Worm (Caenorhabditis elegans): ENCODE data around the gene srbc-61.
"Not testable (repeated sequence)": the region's sequence is repeated elsewhere in the genome, so short reads cannot be mapped to it uniquely, and the experiment has no call there.

The srbc-61 gene

DNA sequence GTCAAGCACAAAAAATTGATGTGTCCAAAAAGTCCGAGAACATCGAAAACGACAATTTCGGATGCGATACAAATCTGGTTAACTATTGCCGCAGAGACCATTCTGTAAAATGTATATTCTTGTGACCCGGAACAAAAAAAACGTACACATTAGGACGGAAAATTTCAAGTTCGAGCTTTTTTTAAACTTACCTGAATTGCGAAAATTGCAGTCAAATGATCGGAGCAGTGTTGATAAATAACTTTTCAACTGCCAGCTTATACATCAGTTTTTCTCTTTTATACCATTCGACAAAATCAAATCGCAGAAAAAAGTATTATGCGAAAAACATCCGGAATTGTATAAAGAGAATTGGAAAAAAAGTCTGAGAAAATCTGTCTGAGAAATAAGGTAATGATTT, 38.3 kb upstream of the srbc-61 start, which contains the start of gene srsx-2:
srsx-2 (minus strand) TSS at position 101 of the 400 bp plus-strand sequence.
- TF ChIP-seq aly-2 (tag; optimal IDR thresholded peaks at IDR 0.05) (no peak), skn-1 (tag; optimal IDR thresholded peaks at IDR 0.05) (no peak), nhr-12 (tag; optimal IDR thresholded peaks at IDR 0.05) (no peak), fkh-10 (GFP tag; optimal IDR thresholded peaks at IDR 0.05) (no peak), pqm-1 (tag; optimal IDR thresholded peaks at IDR 0.05) (no peak), ceh-9 (tag; optimal IDR thresholded peaks at IDR 0.05) (no peak), unc-62 (GFP tag; optimal IDR thresholded peaks at IDR 0.05) (no peak), elt-2 (tag; optimal IDR thresholded peaks at IDR 0.05) (no peak), nhr-237 (tag; optimal IDR thresholded peaks at IDR 0.05) (no peak)

DNA sequence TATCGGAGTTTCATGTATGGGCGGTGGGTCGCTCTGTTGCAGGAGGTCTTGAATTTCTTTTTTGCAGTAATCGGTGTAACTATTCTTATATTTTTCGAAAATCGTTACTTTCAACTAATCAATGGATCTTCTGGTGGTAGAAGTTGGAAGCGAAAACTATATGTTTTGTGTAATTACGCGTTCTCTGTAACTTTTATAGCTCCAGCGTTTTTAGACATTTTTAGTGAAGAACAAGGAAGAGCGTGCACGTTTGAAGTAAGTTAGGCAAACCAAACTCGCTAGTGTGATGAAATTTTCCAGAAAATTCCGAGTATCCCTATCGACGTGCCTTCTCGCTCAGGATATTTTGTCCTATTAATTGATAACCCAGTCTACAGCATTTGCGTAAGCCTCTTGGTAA, 37.2 kb upstream of the srbc-61 start, which contains the start of gene srh-154:
srh-154 (plus strand) TSS at position 301 of the 400 bp plus-strand sequence.
- no peak for TF ChIP-seq egl-5 (tag; optimal IDR thresholded peaks at IDR 0.05)
- no peak for TF ChIP-seq ceh-9 (tag; optimal IDR thresholded peaks at IDR 0.05)
- no peak for TF ChIP-seq lsy-12 (tag; optimal IDR thresholded peaks at IDR 0.05)
- no peak for TF ChIP-seq snpc-4 (tag; optimal IDR thresholded peaks at IDR 0.05)
- TF ChIP-seq elt-2 (tag; optimal IDR thresholded peaks at IDR 0.05) = no peak
- TF ChIP-seq nfya-1 (tag; optimal IDR thresholded peaks at IDR 0.05; ENCODE audit: insufficient read depth) = no peak
- TF ChIP-seq lin-39 (tag; optimal IDR thresholded peaks at IDR 0.05) = no peak
- TF ChIP-seq unc-39 (tag; optimal IDR thresholded peaks at IDR 0.05) = no peak
- TF ChIP-seq nhr-12 (tag; optimal IDR thresholded peaks at IDR 0.05) = no peak
- TF ChIP-seq nhr-76 (tag; optimal IDR thresholded peaks at IDR 0.05) = no peak
- TF ChIP-seq fkh-2 (tag; optimal IDR thresholded peaks at IDR 0.05) = no peak
- TF ChIP-seq R02D3.7 (tag; optimal IDR thresholded peaks at IDR 0.05) = no peak
- TF ChIP-seq elt-1 (tag; optimal IDR thresholded peaks at IDR 0.05) = no peak
- no peak for TF ChIP-seq nhr-43 (tag; optimal IDR thresholded peaks at IDR 0.05; ENCODE audit: poor library complexity, severe bottlenecking)
- no peak for TF ChIP-seq egl-27 (tag; optimal IDR thresholded peaks at IDR 0.05)
- no peak for TF ChIP-seq nhr-11 (tag; optimal IDR thresholded peaks at IDR 0.05)
- no peak for TF ChIP-seq sea-2 (GFP tag; optimal IDR thresholded peaks at IDR 0.05)
- TF ChIP-seq daf-12 (tag; optimal IDR thresholded peaks at IDR 0.05) = no peak
- TF ChIP-seq hmg-11 (tag; optimal IDR thresholded peaks at IDR 0.05) = no peak

DNA sequence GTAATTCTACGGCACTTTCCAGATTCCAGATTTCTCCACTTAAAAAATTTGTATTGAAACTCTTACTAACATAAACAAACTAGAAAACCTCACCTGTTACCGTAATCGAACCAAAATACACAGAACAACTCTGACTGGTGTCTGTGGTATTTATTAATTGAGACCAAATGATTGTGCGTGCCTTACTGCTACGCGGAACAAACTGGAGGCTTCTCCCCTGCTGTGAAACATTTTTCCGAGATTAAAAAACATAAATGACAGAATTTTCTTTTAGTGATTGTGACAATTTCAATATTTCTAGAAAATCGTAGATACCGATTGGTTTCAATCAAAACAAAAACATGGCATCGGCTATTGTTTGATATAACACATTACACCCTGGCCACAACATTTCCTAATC, 26.8 kb upstream of the srbc-61 start:
- TF ChIP-seq lin-15B (tag; optimal IDR thresholded peaks at IDR 0.05) (no peak), egl-5 (tag; optimal IDR thresholded peaks at IDR 0.05) (no peak), elt-1 (tag; optimal IDR thresholded peaks at IDR 0.05) (no peak), lsy-12 (tag; optimal IDR thresholded peaks at IDR 0.05) (no peak), unc-62 (GFP tag; optimal IDR thresholded peaks at IDR 0.05) (no peak), ceh-28 (tag; optimal IDR thresholded peaks at IDR 0.05) (no peak), nhr-77 (tag; optimal IDR thresholded peaks at IDR 0.05) (no peak), nhr-237 (tag; optimal IDR thresholded peaks at IDR 0.05) (no peak), ztf-11 (tag; optimal IDR thresholded peaks at IDR 0.05) (no peak), ceh-16 (tag; optimal IDR thresholded peaks at IDR 0.05) (no peak), eor-1 (tag; optimal IDR thresholded peaks at IDR 0.05) (no peak), fos-1 (tag; optimal IDR thresholded peaks at IDR 0.05) (no peak), nhr-28 (tag; optimal IDR thresholded peaks at IDR 0.05) (no peak)

DNA sequence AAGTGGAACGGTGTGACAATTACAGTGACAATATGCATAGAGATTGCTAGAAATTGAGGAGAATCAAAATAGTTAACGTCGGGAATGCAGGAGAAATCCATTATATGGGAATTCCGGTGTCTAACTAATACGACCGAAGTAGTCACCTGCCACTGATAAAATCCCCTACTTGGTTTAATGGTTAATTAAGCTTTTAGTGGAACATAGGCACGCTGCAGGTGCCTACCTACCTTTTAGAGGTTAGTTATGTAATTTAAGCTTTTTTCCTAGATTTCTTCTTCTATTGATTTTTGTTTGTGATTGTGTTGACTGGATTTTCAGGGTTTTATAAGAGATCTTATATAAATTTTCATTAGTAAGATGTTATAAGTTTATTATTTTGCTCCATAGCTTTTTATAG, 20.4 kb upstream of the srbc-61 start, which contains the start of gene srh-203:
srh-203 (minus strand) TSS at position 101 of the 400 bp plus-strand sequence.
- not testable (repeated sequence) for TF ChIP-seq ama-1 (optimal IDR thresholded peaks at IDR 0.05); ztf-4 (tag; optimal IDR thresholded peaks at IDR 0.05); fkh-2 (tag; optimal IDR thresholded peaks at IDR 0.05)

DNA sequence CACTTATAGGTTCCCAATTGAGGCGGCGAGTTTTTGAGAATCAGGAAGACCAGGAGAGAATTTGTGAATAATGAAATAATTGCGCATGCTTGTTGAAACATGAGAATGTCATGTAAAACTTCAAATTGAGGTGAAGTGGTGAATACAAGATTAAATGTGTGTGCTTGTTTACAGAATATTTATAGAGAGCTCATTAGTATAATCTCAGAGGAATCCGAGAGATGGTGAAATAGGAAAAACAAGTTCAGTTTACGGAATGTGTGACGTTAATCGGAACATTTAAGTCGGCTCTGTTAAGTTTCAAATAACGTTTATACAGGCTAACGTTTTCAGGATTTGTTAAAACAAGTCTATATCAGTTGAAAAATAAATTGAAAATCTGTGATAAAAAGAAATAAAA, 18.5 kb upstream of the srbc-61 start, which contains the start of gene str-200:
str-200 (minus strand) TSS at position 101 of the 400 bp plus-strand sequence.
- TF ChIP-seq ceh-9 (tag; optimal IDR thresholded peaks at IDR 0.05) = no peak
- TF ChIP-seq mdl-1 (tag; optimal IDR thresholded peaks at IDR 0.05) = no peak
- TF ChIP-seq egl-27 (tag; optimal IDR thresholded peaks at IDR 0.05) = no peak
- no peak for TF ChIP-seq ceh-82 (tag; optimal IDR thresholded peaks at IDR 0.05)
- no peak for TF ChIP-seq zag-1 (tag; optimal IDR thresholded peaks at IDR 0.05)
- no peak for TF ChIP-seq lsy-12 (tag; optimal IDR thresholded peaks at IDR 0.05)
- TF ChIP-seq mml-1 (tag; optimal IDR thresholded peaks at IDR 0.05) = no peak
- TF ChIP-seq nhr-11 (tag; optimal IDR thresholded peaks at IDR 0.05) = no peak
- TF ChIP-seq nhr-237 (tag; optimal IDR thresholded peaks at IDR 0.05) = no peak
- TF ChIP-seq daf-12 (tag; optimal IDR thresholded peaks at IDR 0.05) = no peak
- no peak for TF ChIP-seq nhr-28 (tag; optimal IDR thresholded peaks at IDR 0.05)
- TF ChIP-seq unc-39 (tag; optimal IDR thresholded peaks at IDR 0.05) = no peak
- no peak for TF ChIP-seq aly-2 (tag; optimal IDR thresholded peaks at IDR 0.05)
- TF ChIP-seq unc-62 (GFP tag; optimal IDR thresholded peaks at IDR 0.05) = no peak
- TF ChIP-seq tbx-2 (tag; optimal IDR thresholded peaks at IDR 0.05) = no peak
- no peak for TF ChIP-seq egl-5 (tag; optimal IDR thresholded peaks at IDR 0.05)
- no peak for TF ChIP-seq snpc-4 (tag; optimal IDR thresholded peaks at IDR 0.05)
- no peak for TF ChIP-seq nhr-12 (tag; optimal IDR thresholded peaks at IDR 0.05)
- no peak for TF ChIP-seq nhr-76 (tag; optimal IDR thresholded peaks at IDR 0.05)
- TF ChIP-seq sea-2 (GFP tag; optimal IDR thresholded peaks at IDR 0.05) = no peak
